Fruit fly (Drosophila melanogaster): ENCODE measurements around the gene Atet.

Gene Atet

DNA sequence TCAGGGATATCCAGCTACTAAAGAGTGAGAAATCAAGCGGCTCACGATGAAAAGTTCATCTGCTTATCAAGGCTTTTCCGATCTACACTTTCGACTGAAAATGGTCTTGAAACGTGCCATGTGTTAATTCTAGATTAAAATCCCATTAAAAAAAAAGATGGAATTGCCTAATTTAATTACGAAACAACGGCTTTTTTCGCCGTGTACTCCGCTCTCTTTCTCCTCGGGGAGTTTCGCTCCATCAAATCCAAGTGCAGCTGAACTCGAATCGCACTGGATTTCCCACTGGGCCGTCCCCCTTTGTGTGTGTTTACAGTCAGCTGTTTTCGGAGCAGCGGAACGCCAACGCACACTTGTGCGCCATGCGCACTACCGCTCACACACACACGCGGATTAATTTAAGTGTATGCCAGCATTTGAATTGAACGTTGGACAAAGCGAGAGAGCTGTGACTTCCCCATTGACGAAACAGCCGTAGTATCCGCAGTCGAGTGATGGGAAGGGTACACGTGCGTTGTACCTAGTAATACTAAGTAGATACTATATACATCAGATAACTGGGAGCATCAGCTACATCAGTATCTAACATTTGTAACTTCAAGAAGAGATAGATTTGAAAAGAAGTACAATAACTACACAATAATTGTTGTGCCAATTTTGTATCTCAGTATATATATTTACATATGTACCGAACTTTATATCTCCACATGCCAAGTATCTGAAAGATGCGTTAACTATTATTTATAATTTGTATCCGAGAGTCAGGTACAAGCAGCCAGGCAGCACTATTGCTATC, 553 bp upstream of the Atet start (continued):
- peak; percentile 92 for TF ChIP-seq Xrp1 (GFP tag; IDR thresholded peaks at IDR 0.05)
- TF ChIP-seq CG7556 (GFP tag; optimal IDR thresholded peaks at IDR 0.05), result peak; percentile 83
- TF ChIP-seq pzg (GFP tag; optimal IDR thresholded peaks at IDR 0.05), result no peak
- TF ChIP-seq zen2 (GFP tag; IDR thresholded peaks at IDR 0.05; ENCODE audit: partially characterized antibody), result peak; percentile 26; the same call in 2 of the 3 replicates
- peak; percentile 82 for TF ChIP-seq Ssrp (tag; optimal IDR thresholded peaks at IDR 0.05)
- peak; percentile 82 for TF ChIP-seq CG10543 (GFP tag; optimal IDR thresholded peaks at IDR 0.05)
- TF ChIP-seq wor (GFP tag; IDR thresholded peaks at IDR 0.05), result peak; percentile 73
- no peak for TF ChIP-seq Dfd (GFP tag; optimal IDR thresholded peaks at IDR 0.05)
- peak; percentile 85 for TF ChIP-seq CG2678 (tag; optimal IDR thresholded peaks at IDR 0.05)
- TF ChIP-seq jumu (GFP tag; optimal IDR thresholded peaks at IDR 0.05), result peak; percentile 74
- TF ChIP-seq Vsx1 (GFP tag; optimal IDR thresholded peaks at IDR 0.05), result peak; percentile 52
- no peak for TF ChIP-seq pita (GFP tag; optimal IDR thresholded peaks at IDR 0.05)
- no peak for TF ChIP-seq HLH4C (GFP tag; IDR thresholded peaks at IDR 0.05; ENCODE audit: partially characterized antibody)
- TF ChIP-seq CG1233 (GFP tag; optimal IDR thresholded peaks at IDR 0.05), result peak; percentile 78
- TF ChIP-seq HLHmδ (GFP tag; optimal IDR thresholded peaks at IDR 0.05), result peak; percentile 94
- TF ChIP-seq Sry-δ (GFP tag; optimal IDR thresholded peaks at IDR 0.05), result peak; percentile 46
- peak; percentile 70 for TF ChIP-seq CG17802 (tag; optimal IDR thresholded peaks at IDR 0.05)
- TF ChIP-seq al (GFP tag; IDR thresholded peaks at IDR 0.05), result peak; percentile 57; the same call in 1 of the 2 replicates
- TF ChIP-seq nmo (GFP tag; optimal IDR thresholded peaks at IDR 0.05), result peak; percentile 78
- TF ChIP-seq CG1832 (GFP tag; optimal IDR thresholded peaks at IDR 0.05), result peak; percentile 3
- peak; percentile 45 for TF ChIP-seq Jarid2 (GFP tag; optimal IDR thresholded peaks at IDR 0.05)
- TF ChIP-seq fd3F (GFP tag; optimal IDR thresholded peaks at IDR 0.05), result peak; percentile 69
- TF ChIP-seq Lim3 (GFP tag; IDR thresholded peaks at IDR 0.05), result 0 out of 2 replicates have a peak, but pooled peaks have one; percentile 13
- TF ChIP-seq CG30020 (tag; optimal IDR thresholded peaks at IDR 0.05), result no peak
- peak; percentile 93 for TF ChIP-seq Sry-β (GFP tag; optimal IDR thresholded peaks at IDR 0.05)
- peak; percentile 85 for TF ChIP-seq CG6689 (GFP tag; IDR thresholded peaks at IDR 0.05)
- TF ChIP-seq Spps (tag; optimal IDR thresholded peaks at IDR 0.05), result peak; percentile 55
- peak; percentile 65 for TF ChIP-seq tap (tag; optimal IDR thresholded peaks at IDR 0.05)
- peak; percentile 87 for TF ChIP-seq CG7839 (tag; optimal IDR thresholded peaks at IDR 0.05)
- TF ChIP-seq PHDP (tag; optimal IDR thresholded peaks at IDR 0.05), result peak; percentile 74
- TF ChIP-seq tup (GFP tag; optimal IDR thresholded peaks at IDR 0.05), result peak; percentile 52
- peak; percentile 65 for TF ChIP-seq CG11696 (GFP tag; IDR thresholded peaks at IDR 0.05)
- TF ChIP-seq CG7271 (tag; optimal IDR thresholded peaks at IDR 0.05), result no peak
- TF ChIP-seq shn (GFP tag; optimal IDR thresholded peaks at IDR 0.05), result peak; percentile 67
- TF ChIP-seq zf30C (GFP tag; optimal IDR thresholded peaks at IDR 0.05), result peak; percentile 92
- peak; percentile 56 for TF ChIP-seq chn (GFP tag; optimal IDR thresholded peaks at IDR 0.05)
- TF ChIP-seq ci (GFP tag; IDR thresholded peaks at IDR 0.05), result peak; percentile 94
- TF ChIP-seq CG12744 (GFP tag; optimal IDR thresholded peaks at IDR 0.05), result peak; percentile 66
- TF ChIP-seq bbx (GFP tag; IDR thresholded peaks at IDR 0.05; ENCODE audit: partially characterized antibody), result peak; percentile 31; the same call in 1 of the 2 replicates
- TF ChIP-seq mirr (GFP tag; optimal IDR thresholded peaks at IDR 0.05), result peak; percentile 82
- TF ChIP-seq da (GFP tag; optimal IDR thresholded peaks at IDR 0.05), result no peak
- no peak for TF ChIP-seq CG15479 (GFP tag; optimal IDR thresholded peaks at IDR 0.05)
- TF ChIP-seq sd (tag; optimal IDR thresholded peaks at IDR 0.05), result peak; percentile 64
- TF ChIP-seq CG43689 (GFP tag; IDR thresholded peaks at IDR 0.05), result peak; percentile 83
- peak; percentile 85 for TF ChIP-seq gsb (GFP tag; IDR thresholded peaks at IDR 0.05)
- peak; percentile 83 for TF ChIP-seq sob (GFP tag; IDR thresholded peaks at IDR 0.05)
- TF ChIP-seq hbn (GFP tag; IDR thresholded peaks at IDR 0.05; ENCODE audit: partially characterized antibody), result peak; percentile 56
- no peak for TF ChIP-seq CG2129 (GFP tag; IDR thresholded peaks at IDR 0.05; ENCODE audit: partially characterized antibody)

Measured in whole organism, embryonic.